Fruit fly (Drosophila melanogaster): Measurements from ENCODE around the gene CG9109.
A peak's percentile ranks its signal among the peaks of the same experiment; 100 is the strongest.

CG9109 gene

dm6 chr2L:6037830-6038229 lies 3.6 kb upstream of the CG9109 start, which contains the start of the genes CG9117 and CG31643 (continued):
- TF ChIP-seq en (GFP tag; optimal IDR thresholded peaks at IDR 0.05): no peak
- no peak for TF ChIP-seq Abd-B (GFP tag; optimal IDR thresholded peaks at IDR 0.05)
- peak; percentile 64 for TF ChIP-seq pzg (GFP tag; optimal IDR thresholded peaks at IDR 0.05)
- TF ChIP-seq mirr (GFP tag; optimal IDR thresholded peaks at IDR 0.05): peak; percentile 48
- no peak for TF ChIP-seq sd (tag; optimal IDR thresholded peaks at IDR 0.05)
- TF ChIP-seq CG4404 (GFP tag; IDR thresholded peaks at IDR 0.05): no peak
- peak; percentile 73 for TF ChIP-seq Bteb2 (GFP tag; optimal IDR thresholded peaks at IDR 0.05)
- TF ChIP-seq CG15011 (GFP tag; optimal IDR thresholded peaks at IDR 0.05): no peak
- peak; percentile 21; the same call in 1 of the 2 replicates for TF ChIP-seq stc (GFP tag; IDR thresholded peaks at IDR 0.05)
- no peak for TF ChIP-seq CG7745 (tag; optimal IDR thresholded peaks at IDR 0.05)
- TF ChIP-seq jigr1 (GFP tag; IDR thresholded peaks at IDR 0.05): no peak
- no peak for TF ChIP-seq CG5953 (GFP tag; IDR thresholded peaks at IDR 0.05)
- TF ChIP-seq NK7.1 (GFP tag; optimal IDR thresholded peaks at IDR 0.05): no peak
- TF ChIP-seq Lim3 (GFP tag; IDR thresholded peaks at IDR 0.05): no peak
- peak; percentile 11 for TF ChIP-seq twi (tag; optimal IDR thresholded peaks at IDR 0.05)
- peak; percentile 32 for TF ChIP-seq nom (GFP tag; optimal IDR thresholded peaks at IDR 0.05)
- no peak for TF ChIP-seq CG17612 (GFP tag; IDR thresholded peaks at IDR 0.05)
- peak; percentile 28; the same call in 1 of the 2 replicates for TF ChIP-seq CG3847 (GFP tag; IDR thresholded peaks at IDR 0.05)
- peak; percentile 28 for TF ChIP-seq Fer2 (tag; optimal IDR thresholded peaks at IDR 0.05)
- no peak for TF ChIP-seq pros (GFP tag; optimal IDR thresholded peaks at IDR 0.05)
- no peak for TF ChIP-seq so (GFP tag; IDR thresholded peaks at IDR 0.05)
- TF ChIP-seq Dfd (GFP tag; optimal IDR thresholded peaks at IDR 0.05): no peak
- TF ChIP-seq Rfx (GFP tag; IDR thresholded peaks at IDR 0.05): peak; percentile 55
- no peak for TF ChIP-seq CG10274 (GFP tag; optimal IDR thresholded peaks at IDR 0.05)
- TF ChIP-seq Sox100B (GFP tag; optimal IDR thresholded peaks at IDR 0.05): no peak
- no peak for TF ChIP-seq jing (GFP tag; optimal IDR thresholded peaks at IDR 0.05)
- TF ChIP-seq Meics (GFP tag; optimal IDR thresholded peaks at IDR 0.05): no peak
- no peak for TF ChIP-seq CG9876 (GFP tag; optimal IDR thresholded peaks at IDR 0.05)
- TF ChIP-seq dpn (GFP tag; optimal IDR thresholded peaks at IDR 0.05): peak; percentile 60 to 61
- TF ChIP-seq pum (GFP tag; optimal IDR thresholded peaks at IDR 0.05): peak; percentile 13
- no peak for TF ChIP-seq Ravus (GFP tag; IDR thresholded peaks at IDR 0.05)
- no peak for TF ChIP-seq zf30C (GFP tag; optimal IDR thresholded peaks at IDR 0.05)
- no peak for TF ChIP-seq tup (GFP tag; optimal IDR thresholded peaks at IDR 0.05)
- TF ChIP-seq Bdp1 (GFP tag; optimal IDR thresholded peaks at IDR 0.05): peak; percentile 29
- peak; percentile 1 for TF ChIP-seq Sry-β (GFP tag; optimal IDR thresholded peaks at IDR 0.05)
- TF ChIP-seq CG12391 (tag; optimal IDR thresholded peaks at IDR 0.05): peak; percentile 76
- TF ChIP-seq ham (GFP tag; IDR thresholded peaks at IDR 0.05): no peak
- TF ChIP-seq lov (optimal IDR thresholded peaks at IDR 0.05): no peak
- TF ChIP-seq lov (GFP tag; IDR thresholded peaks at IDR 0.05): no peak
- TF ChIP-seq CG34224 (GFP tag; IDR thresholded peaks at IDR 0.05; ENCODE audit: partially characterized antibody): peak; percentile 60; the same call in 2 of the 3 replicates
- no peak for TF ChIP-seq gcm (GFP tag; optimal IDR thresholded peaks at IDR 0.05)
- TF ChIP-seq Eip74EF (GFP tag; optimal IDR thresholded peaks at IDR 0.05): no peak
- no peak for TF ChIP-seq CG7987 (GFP tag; optimal IDR thresholded peaks at IDR 0.05)
- TF ChIP-seq Gug (GFP tag; IDR thresholded peaks at IDR 0.05): no peak
- TF ChIP-seq CG31441 (GFP tag; IDR thresholded peaks at IDR 0.05): no peak
- peak; percentile 55 for TF ChIP-seq CG7786 (GFP tag; optimal IDR thresholded peaks at IDR 0.05)
- no peak for TF ChIP-seq NFAT (GFP tag; IDR thresholded peaks at IDR 0.05)
- peak; percentile 45 for TF ChIP-seq kni (GFP tag; optimal IDR thresholded peaks at IDR 0.05)
- no peak for TF ChIP-seq hb (GFP tag; IDR thresholded peaks at IDR 0.05; ENCODE audit: partially characterized antibody)
- peak; percentile 18 for TF ChIP-seq cato (GFP tag; optimal IDR thresholded peaks at IDR 0.05; ENCODE audit: borderline replicate concordance)
- no peak for TF ChIP-seq disco-r (GFP tag; optimal IDR thresholded peaks at IDR 0.05)
